Fruit fly (Drosophila melanogaster): ENCODE results near the gene CG14042.

CG14042 gene

dm6 chr2L:5000919-5001581 is 36.5 kb upstream of the CG14042 start (continued):
- no peak for TF ChIP-seq Six4 (GFP tag; optimal IDR thresholded peaks at IDR 0.05)
- TF ChIP-seq CG11723 (GFP tag; optimal IDR thresholded peaks at IDR 0.05), result no peak
- no peak for TF ChIP-seq CG5245 (GFP tag; optimal IDR thresholded peaks at IDR 0.05)
- TF ChIP-seq MESR4 (GFP tag; optimal IDR thresholded peaks at IDR 0.05), result no peak
- peak; percentile 36 for TF ChIP-seq bigmax (GFP tag; optimal IDR thresholded peaks at IDR 0.05)
- no peak for TF ChIP-seq CG13624 (GFP tag; optimal IDR thresholded peaks at IDR 0.05)
- no peak for TF ChIP-seq CG12071 (GFP tag; optimal IDR thresholded peaks at IDR 0.05)
- TF ChIP-seq CG12236 (GFP tag; optimal IDR thresholded peaks at IDR 0.05), result no peak
- 0 out of 2 replicates have a peak, but pooled peaks have one; percentile 4 for TF ChIP-seq Doc2 (GFP tag; IDR thresholded peaks at IDR 0.05)
- peak; percentile 19; the same call in 1 of the 2 replicates for TF ChIP-seq tna (GFP tag; IDR thresholded peaks at IDR 0.05; ENCODE audit: partially characterized antibody)
- peak; percentile 69 for TF ChIP-seq Atf3 (GFP tag; optimal IDR thresholded peaks at IDR 0.05)
- TF ChIP-seq bowl (GFP tag; IDR thresholded peaks at IDR 0.05), result no peak
- TF ChIP-seq ro (GFP tag; IDR thresholded peaks at IDR 0.05), result no peak
- TF ChIP-seq CG4282 (GFP tag; optimal IDR thresholded peaks at IDR 0.05), result no peak
- TF ChIP-seq klu (GFP tag; IDR thresholded peaks at IDR 0.05), result 0 out of 2 replicates have a peak, but pooled peaks have one; percentile 5
- peak; percentile 43; the same call in 1 of the 3 replicates for TF ChIP-seq HLH4C (GFP tag; IDR thresholded peaks at IDR 0.05; ENCODE audit: partially characterized antibody)
- no peak for TF ChIP-seq CG17385 (GFP tag; optimal IDR thresholded peaks at IDR 0.05)
- TF ChIP-seq NFAT (GFP tag; IDR thresholded peaks at IDR 0.05), result peak; percentile 35
- TF ChIP-seq az2 (GFP tag; optimal IDR thresholded peaks at IDR 0.05), result no peak
- no peak for TF ChIP-seq CG16815 (GFP tag; optimal IDR thresholded peaks at IDR 0.05)
- no peak for TF ChIP-seq CG7271 (tag; optimal IDR thresholded peaks at IDR 0.05)
- TF ChIP-seq CG7556 (GFP tag; optimal IDR thresholded peaks at IDR 0.05), result no peak
- TF ChIP-seq C15 (GFP tag; IDR thresholded peaks at IDR 0.05), result no peak
- TF ChIP-seq emc (GFP tag; optimal IDR thresholded peaks at IDR 0.05), result no peak
- TF ChIP-seq peb (GFP tag; IDR thresholded peaks at IDR 0.05), result no peak
- no peak for TF ChIP-seq Hand (GFP tag; optimal IDR thresholded peaks at IDR 0.05)
- peak; percentile 4; the same call in 1 of the 2 replicates for TF ChIP-seq CG9932 (GFP tag; IDR thresholded peaks at IDR 0.05)
- TF ChIP-seq sisA (GFP tag; IDR thresholded peaks at IDR 0.05), result peak; percentile 3; the same call in 1 of the 2 replicates
- TF ChIP-seq gsb (GFP tag; IDR thresholded peaks at IDR 0.05), result no peak; the same call in 1 of the 2 replicates
- TF ChIP-seq pnt (GFP tag; optimal IDR thresholded peaks at IDR 0.05), result no peak
- peak; percentile 86 for TF ChIP-seq CG6654 (GFP tag; optimal IDR thresholded peaks at IDR 0.05)
- TF ChIP-seq scrt (GFP tag; optimal IDR thresholded peaks at IDR 0.05), result no peak
- TF ChIP-seq CG12104 (GFP tag; optimal IDR thresholded peaks at IDR 0.05), result no peak
- no peak for TF ChIP-seq Mad (GFP tag; optimal IDR thresholded peaks at IDR 0.05)
- TF ChIP-seq vnd (GFP tag; IDR thresholded peaks at IDR 0.05; ENCODE audit: partially characterized antibody), result peak; percentile 48; the same call in 2 of the 3 replicates
- TF ChIP-seq sug (tag; optimal IDR thresholded peaks at IDR 0.05), result peak; percentile 41
- no peak for TF ChIP-seq CG7987 (GFP tag; optimal IDR thresholded peaks at IDR 0.05)
- no peak for TF ChIP-seq gcm (GFP tag; optimal IDR thresholded peaks at IDR 0.05)

dm6 chr2L:5001582-5001929 is 36.0 kb upstream of the CG14042 start:
- TF ChIP-seq Trl (optimal IDR thresholded peaks at IDR 0.05) (peak in 1 of 2 experiments; percentile 3), Trl (GFP tag; optimal IDR thresholded peaks at IDR 0.05) (no peak), CG31388 (GFP tag; optimal IDR thresholded peaks at IDR 0.05) (no peak), CG13287 (GFP tag; IDR thresholded peaks at IDR 0.05; ENCODE audit: partially characterized antibody) (no peak), lmd (GFP tag; IDR thresholded peaks at IDR 0.05) (no peak), cato (GFP tag; optimal IDR thresholded peaks at IDR 0.05; ENCODE audit: borderline replicate concordance) (no peak), CG17359 (tag; optimal IDR thresholded peaks at IDR 0.05) (no peak), aop (GFP tag; IDR thresholded peaks at IDR 0.05) (no peak), E2f1 (GFP tag; IDR thresholded peaks at IDR 0.05) (no peak), Atf-2 (GFP tag; optimal IDR thresholded peaks at IDR 0.05) (no peak), h (optimal IDR thresholded peaks at IDR 0.05) (no peak), exex (tag; optimal IDR thresholded peaks at IDR 0.05) (peak; percentile 21), ranshi (GFP tag; IDR thresholded peaks at IDR 0.05) (no peak)
